Worm (Caenorhabditis elegans): ENCODE results near the gene C02H6.1.

ce11 chrV:7389771-7390170 is at the start of gene C02H6.1:
- TF ChIP-seq dpl-1 (GFP tag; optimal IDR thresholded peaks at IDR 0.05) (no peak), F49E8.2 (tag; optimal IDR thresholded peaks at IDR 0.05; ENCODE audit: borderline replicate concordance) (no peak), egl-43 (GFP tag; IDR thresholded peaks at IDR 0.05) (no peak), hif-1 (tag; optimal IDR thresholded peaks at IDR 0.05) (no peak), R02D3.7 (tag; optimal IDR thresholded peaks at IDR 0.05) (no peak), snpc-4 (tag; optimal IDR thresholded peaks at IDR 0.05) (no peak), unc-62 (GFP tag; optimal IDR thresholded peaks at IDR 0.05 in 1 of 2) (no peak), unc-62 (tag; optimal IDR thresholded peaks at IDR 0.05) (no peak), lin-38 (GFP tag; IDR thresholded peaks at IDR 0.05) (no peak), fkh-10 (GFP tag; optimal IDR thresholded peaks at IDR 0.05) (no peak), daf-16 (GFP tag; optimal IDR thresholded peaks at IDR 0.05) (no peak), daf-16 (tag; optimal IDR thresholded peaks at IDR 0.05) (no peak), Y48G9A.11 (GFP tag; IDR thresholded peaks at IDR 0.05) (no peak)

Measured in whole organism, L4 larva.